Fruit fly (Drosophila melanogaster): ENCODE measurements around the gene AdamTS-B.
A peak's percentile ranks its signal among the peaks of the same experiment; 100 is the strongest.

The AdamTS-B gene

dm6 chrX:5665902-5666301 lies 32.5 kb upstream of the AdamTS-B start, which contains the start of the genes Sirt4 and CG4119 (continued):
- TF ChIP-seq Rx (GFP tag; IDR thresholded peaks at IDR 0.05) (no peak), CG14965 (GFP tag; optimal IDR thresholded peaks at IDR 0.05; ENCODE audit: borderline replicate concordance) (no peak), CG7928 (GFP tag; optimal IDR thresholded peaks at IDR 0.05) (no peak), onecut (GFP tag; IDR thresholded peaks at IDR 0.05) (peak; percentile 81), inv (GFP tag; IDR thresholded peaks at IDR 0.05; ENCODE audit: partially characterized antibody) (peak; percentile 94), aop (GFP tag; IDR thresholded peaks at IDR 0.05) (no peak), Jarid2 (GFP tag; optimal IDR thresholded peaks at IDR 0.05) (peak; percentile 18), Hsf (GFP tag; optimal IDR thresholded peaks at IDR 0.05) (no peak), CG4424 (GFP tag; optimal IDR thresholded peaks at IDR 0.05) (no peak), Bteb2 (GFP tag; optimal IDR thresholded peaks at IDR 0.05) (no peak), ATbp (GFP tag; optimal IDR thresholded peaks at IDR 0.05) (no peak), Bdp1 (GFP tag; optimal IDR thresholded peaks at IDR 0.05) (no peak), eyg (GFP tag; optimal IDR thresholded peaks at IDR 0.05) (no peak), Scr (GFP tag; IDR thresholded peaks at IDR 0.05; ENCODE audit: partially characterized antibody) (peak; percentile 93), Dip2 (GFP tag; IDR thresholded peaks at IDR 0.05) (no peak), CG31441 (GFP tag; IDR thresholded peaks at IDR 0.05) (no peak), stwl (tag; optimal IDR thresholded peaks at IDR 0.05) (peak; percentile 66), CG9609 (GFP tag; optimal IDR thresholded peaks at IDR 0.05) (no peak), CG7556 (GFP tag; optimal IDR thresholded peaks at IDR 0.05) (no peak), vnd (GFP tag; IDR thresholded peaks at IDR 0.05; ENCODE audit: partially characterized antibody) (peak; percentile 94), CG14710 (tag; optimal IDR thresholded peaks at IDR 0.05) (peak; percentile 40), CG4360 (GFP tag; IDR thresholded peaks at IDR 0.05) (no peak), sisA (GFP tag; IDR thresholded peaks at IDR 0.05) (no peak), CG32772 (GFP tag; IDR thresholded peaks at IDR 0.05) (no peak), fu2 (GFP tag; optimal IDR thresholded peaks at IDR 0.05) (peak; percentile 21), cad (GFP tag; optimal IDR thresholded peaks at IDR 0.05) (no peak), sqz (GFP tag; optimal IDR thresholded peaks at IDR 0.05) (no peak), Vsx1 (GFP tag; optimal IDR thresholded peaks at IDR 0.05) (no peak), otp (GFP tag; IDR thresholded peaks at IDR 0.05) (no peak), Ets97D (GFP tag; optimal IDR thresholded peaks at IDR 0.05) (peak; percentile 72), Trl (optimal IDR thresholded peaks at IDR 0.05) (no peak), Trl (GFP tag; optimal IDR thresholded peaks at IDR 0.05) (no peak), CG17186 (GFP tag; optimal IDR thresholded peaks at IDR 0.05) (peak; percentile 57), mam (GFP tag; optimal IDR thresholded peaks at IDR 0.05) (peak; percentile 56), yki (optimal IDR thresholded peaks at IDR 0.05) (no peak), tio (GFP tag; optimal IDR thresholded peaks at IDR 0.05) (no peak), HLH4C (GFP tag; IDR thresholded peaks at IDR 0.05; ENCODE audit: partially characterized antibody) (peak; percentile 97), CG9437 (GFP tag; optimal IDR thresholded peaks at IDR 0.05) (peak; percentile 97), H15 (GFP tag; IDR thresholded peaks at IDR 0.05) (peak; percentile 30; the same call in 1 of the 3 replicates), Chrac-16 (GFP tag; optimal IDR thresholded peaks at IDR 0.05) (no peak), unpg (GFP tag; optimal IDR thresholded peaks at IDR 0.05) (no peak), z (GFP tag; IDR thresholded peaks at IDR 0.05) (no peak), dmrt11E (tag; optimal IDR thresholded peaks at IDR 0.05) (no peak), Tbp (GFP tag; optimal IDR thresholded peaks at IDR 0.05) (no peak), CG8478 (optimal IDR thresholded peaks at IDR 0.05) (peak; percentile 30), Atf3 (GFP tag; optimal IDR thresholded peaks at IDR 0.05) (no peak), CG11247 (GFP tag; IDR thresholded peaks at IDR 0.05) (peak; percentile 36; the same call in 1 of the 2 replicates), CG31365 (tag; optimal IDR thresholded peaks at IDR 0.05) (no peak), Blimp-1 (GFP tag; optimal IDR thresholded peaks at IDR 0.05) (no peak), Spps (tag; optimal IDR thresholded peaks at IDR 0.05) (no peak), kah (GFP tag; optimal IDR thresholded peaks at IDR 0.05) (no peak), Sox100B (GFP tag; optimal IDR thresholded peaks at IDR 0.05) (no peak), nmo (GFP tag; optimal IDR thresholded peaks at IDR 0.05) (peak; percentile 55)
